Fruit fly (Drosophila melanogaster) whole organism, embryonic: ENCODE results near the gene AIMP2.

Source experiments
- ATbp ChIP-seq: fragments of 200-800 bp; sonication (Bioruptor generic); optimal IDR thresholded peaks from 2 replicates; lab custom pipeline; 2017; ENCODE audit warnings: missing biosample characterization, mild to moderate bottlenecking, missing genetic modification characterization, missing genetic modification reagents
- Blimp-1 ChIP-seq: fragments of 200-800 bp; sonication (Bioruptor generic); optimal IDR thresholded peaks from 3 replicates; lab custom pipeline; 2018; ENCODE audit warnings: missing biosample characterization, missing genetic modification characterization, mild to moderate bottlenecking, moderate library complexity, missing genetic modification reagents
- CG10209 ChIP-seq: fragments of 200-800 bp; sonication (Bioruptor generic); optimal IDR thresholded peaks from 3 replicates; lab custom pipeline; 2017; ENCODE audit warnings: missing biosample characterization, mild to moderate bottlenecking, missing genetic modification characterization, missing genetic modification reagents
- CG10321 ChIP-seq: fragments of 200-800 bp; sonication (Bioruptor generic); IDR thresholded peaks from 2 replicates; pipeline ENCODE4 v1.3.6; 2022; ENCODE audit warnings: missing biosample characterization, missing genetic modification characterization
- CG12071 ChIP-seq: fragments of 200-800 bp; sonication (Bioruptor generic); optimal IDR thresholded peaks from 3 replicates; lab custom pipeline; 2018; ENCODE audit warnings: missing biosample characterization, mild to moderate bottlenecking, missing genetic modification characterization
- CG12659 ChIP-seq: fragments of 200-800 bp; sonication (Bioruptor generic); optimal IDR thresholded peaks from 3 replicates; lab custom pipeline; 2017; ENCODE audit warnings: mild to moderate bottlenecking, missing biosample characterization, missing genetic modification reagents, missing genetic modification characterization
- CG12769 ChIP-seq: fragments of 200-800 bp; sonication (Bioruptor generic); optimal IDR thresholded peaks from 2 replicates; lab custom pipeline; 2019; ENCODE audit warnings: missing biosample characterization, mild to moderate bottlenecking, missing genetic modification characterization, moderate library complexity
- CG13424 ChIP-seq: fragments of 200-800 bp; sonication (Bioruptor generic); optimal IDR thresholded peaks from 2 replicates; lab custom pipeline; 2019; ENCODE audit warnings: missing biosample characterization, mild to moderate bottlenecking, missing genetic modification characterization, moderate library complexity
- CG13775 ChIP-seq: fragments of 200-800 bp; sonication (Bioruptor generic); optimal IDR thresholded peaks from 3 replicates; lab custom pipeline; 2017; ENCODE audit warnings: missing biosample characterization, mild to moderate bottlenecking, missing genetic modification characterization
- CG15269 ChIP-seq: fragments of 200-800 bp; sonication (Bioruptor generic); optimal IDR thresholded peaks from 2 replicates; lab custom pipeline; 2018; ENCODE audit warnings: missing biosample characterization, mild to moderate bottlenecking, missing genetic modification characterization, moderate library complexity
- CG1529 ChIP-seq: fragments of 200-800 bp; sonication (Bioruptor generic); optimal IDR thresholded peaks from 3 replicates; lab custom pipeline; 2018; ENCODE audit warnings: missing biosample characterization, missing genetic modification characterization
- CG15601 ChIP-seq: fragments of 200-800 bp; sonication (Bioruptor generic); optimal IDR thresholded peaks from 3 replicates; lab custom pipeline; 2019; ENCODE audit warnings: missing biosample characterization, mild to moderate bottlenecking, missing genetic modification characterization, moderate library complexity
- CG2678 ChIP-seq: fragments of 200-800 bp; sonication (Bioruptor generic); optimal IDR thresholded peaks from 3 replicates; lab custom pipeline; 2019; ENCODE audit warnings: missing biosample characterization, mild to moderate bottlenecking, missing genetic modification characterization, moderate library complexity
- CG31365 ChIP-seq: fragments of 200-800 bp; sonication (Bioruptor generic); optimal IDR thresholded peaks from 2 replicates; lab custom pipeline; 2018; ENCODE audit warnings: missing biosample characterization, mild to moderate bottlenecking, missing genetic modification characterization
- CG31441 ChIP-seq: fragments of 200-800 bp; sonication (Bioruptor generic); IDR thresholded peaks from 2 replicates; pipeline ENCODE4 v1.3.6; 2022; ENCODE audit warnings: missing biosample characterization, missing genetic modification characterization
- CG3281 ChIP-seq: fragments of 200-800 bp; sonication (Bioruptor generic); optimal IDR thresholded peaks from 3 replicates; lab custom pipeline; 2017; ENCODE audit warnings: missing biosample characterization, mild to moderate bottlenecking, missing genetic modification characterization
- CG3407 ChIP-seq: fragments of 200-800 bp; sonication (Bioruptor generic); optimal IDR thresholded peaks from 2 replicates; lab custom pipeline; 2018; ENCODE audit warnings: missing biosample characterization, mild to moderate bottlenecking, missing genetic modification characterization
- CG3726 ChIP-seq: fragments of 200-800 bp; sonication (Bioruptor generic); IDR thresholded peaks from 3 replicates; pipeline ENCODE4, ENCODE4 v1.3.6; 2022; ENCODE audit warnings: missing biosample characterization, missing genetic modification characterization
- CG4282 ChIP-seq: fragments of 200-800 bp; sonication (Bioruptor generic); optimal IDR thresholded peaks from 2 replicates; lab custom pipeline; 2016; ENCODE audit warnings: missing biosample characterization, missing genetic modification characterization
- CG4707 ChIP-seq: fragments of 200-800 bp; sonication (Bioruptor generic); optimal IDR thresholded peaks from 2 replicates; lab custom pipeline; 2018; ENCODE audit warnings: missing biosample characterization, mild to moderate bottlenecking, missing genetic modification characterization, moderate library complexity
- CG4854 ChIP-seq: fragments of 200-800 bp; sonication (Bioruptor generic); optimal IDR thresholded peaks from 2 replicates; lab custom pipeline; 2016; ENCODE audit warnings: missing biosample characterization, missing genetic modification characterization, inconsistent platforms
- CG6854 ChIP-seq: fragments of 200-800 bp; sonication (Bioruptor generic); optimal IDR thresholded peaks from 3 replicates; lab custom pipeline; 2017; ENCODE audit warnings: missing biosample characterization, mild to moderate bottlenecking, missing genetic modification characterization
- CG8290 ChIP-seq, 3 experiments: fragments of 200-800 bp; sonication (Bioruptor generic); optimal IDR thresholded peaks; 2 replicates each; lab custom pipeline; 2016 to 2019; ENCODE audit warnings: missing biosample characterization in 3 of 3, missing genetic modification characterization in 3 of 3, mild to moderate bottlenecking in 2 of 3, moderate library complexity in 1 of 3
- CG9727 ChIP-seq: fragments of 200-800 bp; sonication (Bioruptor generic); optimal IDR thresholded peaks from 3 replicates; lab custom pipeline; 2017; ENCODE audit warnings: missing biosample characterization, mild to moderate bottlenecking, missing genetic modification characterization
- CG9876 ChIP-seq: fragments of 200-800 bp; sonication (Bioruptor generic); optimal IDR thresholded peaks from 2 replicates; lab custom pipeline; 2016; ENCODE audit warnings: missing biosample characterization, missing genetic modification characterization
- Dek ChIP-seq: fragments of 200-800 bp; sonication (Bioruptor generic); optimal IDR thresholded peaks from 3 replicates; lab custom pipeline; 2019; ENCODE audit warnings: missing biosample characterization, mild to moderate bottlenecking, missing genetic modification characterization, moderate library complexity
- Fer3 ChIP-seq: fragments of 200-800 bp; sonication (Bioruptor generic); optimal IDR thresholded peaks from 2 replicates; lab custom pipeline; 2018; ENCODE audit warnings: missing biosample characterization, mild to moderate bottlenecking, missing genetic modification characterization, moderate library complexity
- HHEX ChIP-seq: fragments of 200-800 bp; sonication (Bioruptor generic); optimal IDR thresholded peaks from 3 replicates; lab custom pipeline; 2017; ENCODE audit warnings: missing biosample characterization, mild to moderate bottlenecking, missing genetic modification characterization, missing genetic modification reagents
- HLH3B ChIP-seq: fragments of 200-800 bp; sonication (Bioruptor generic); IDR thresholded peaks from 2 replicates; pipeline ENCODE4 v1.3.6; 2022; ENCODE audit warnings: missing biosample characterization, missing genetic modification characterization
- Hr39 ChIP-seq: fragments of >200 bp; optimal IDR thresholded peaks from 2 replicates; lab custom pipeline; 2017
- Nf-YA ChIP-seq: fragments of 200-800 bp; sonication (Bioruptor generic); IDR thresholded peaks from 2 replicates; pipeline ENCODE4 v1.3.6; 2022; ENCODE audit warnings: missing biosample characterization, missing genetic modification characterization
- Opbp ChIP-seq: fragments of 200-800 bp; sonication (Bioruptor generic); IDR thresholded peaks from 3 replicates; pipeline ENCODE4 v1.3.6; 2022; ENCODE audit warnings: missing biosample characterization, missing genetic modification characterization; ENCODE audit not compliant: partially characterized antibody
- Scr ChIP-seq: fragments of 200-800 bp; sonication (Bioruptor generic); IDR thresholded peaks from 2 replicates; pipeline ENCODE4 v1.3.6; 2022; ENCODE audit warnings: missing biosample characterization, missing genetic modification characterization; ENCODE audit not compliant: partially characterized antibody
- Trl ChIP-seq, 3 experiments: fragments of >200 bp in 2 of 3; fragments of 200-800 bp in 1 of 3; sonication (Bioruptor generic) in 1 of 3; optimal IDR thresholded peaks; 2 replicates in 1 of 3; 3 replicates in 2 of 3; lab custom pipeline; 2016 to 2017; ENCODE audit warnings: missing biosample characterization in 1 of 3, missing genetic modification characterization in 1 of 3
- Usf ChIP-seq: fragments of 200-800 bp; sonication (Bioruptor generic); optimal IDR thresholded peaks from 2 replicates; lab custom pipeline; 2017; ENCODE audit warnings: missing genotype, missing biosample characterization, missing genetic modification characterization
- Vsx1 ChIP-seq: fragments of 200-800 bp; sonication (Bioruptor generic); optimal IDR thresholded peaks from 2 replicates; lab custom pipeline; 2017; ENCODE audit warnings: missing biosample characterization, mild to moderate bottlenecking, missing genetic modification characterization, missing genetic modification reagents
- Xrp1 ChIP-seq: fragments of 200-800 bp; sonication (Bioruptor generic); IDR thresholded peaks from 2 replicates; pipeline ENCODE4 v1.3.6; 2022; ENCODE audit warnings: missing biosample characterization, missing genetic modification characterization
- chinmo ChIP-seq: fragments of 200-800 bp; sonication (Bioruptor generic); IDR thresholded peaks from 4 replicates; pipeline ENCODE4 v1.3.6; 2022; ENCODE audit warnings: missing biosample characterization, missing genetic modification characterization; ENCODE audit not compliant: partially characterized antibody
- exex ChIP-seq: fragments of 200-800 bp; sonication (Bioruptor generic); optimal IDR thresholded peaks from 4 replicates; lab custom pipeline; 2018; ENCODE audit warnings: missing biosample characterization, mild to moderate bottlenecking, missing genetic modification characterization, moderate library complexity
- fd64A ChIP-seq: fragments of 200-800 bp; sonication (Bioruptor generic); optimal IDR thresholded peaks from 3 replicates; lab custom pipeline; 2018; ENCODE audit warnings: missing biosample characterization, mild to moderate bottlenecking, missing genetic modification characterization
- gcm ChIP-seq: fragments of 200-800 bp; sonication (Bioruptor generic); optimal IDR thresholded peaks from 2 replicates; lab custom pipeline; 2019; ENCODE audit warnings: missing biosample characterization, mild to moderate bottlenecking, missing genetic modification characterization, moderate library complexity
- lab ChIP-seq: fragments of 200-800 bp; sonication (Bioruptor generic); optimal IDR thresholded peaks from 3 replicates; lab custom pipeline; 2017; ENCODE audit warnings: missing biosample characterization, missing genetic modification characterization, mild to moderate bottlenecking, moderate library complexity, missing genetic modification reagents
- mirr ChIP-seq: fragments of 200-800 bp; sonication (Bioruptor generic); optimal IDR thresholded peaks from 3 replicates; lab custom pipeline; 2018; ENCODE audit warnings: missing biosample characterization, mild to moderate bottlenecking, missing genetic modification characterization
- odd ChIP-seq: fragments of 200-800 bp; sonication (Bioruptor generic); optimal IDR thresholded peaks from 2 replicates; lab custom pipeline; 2017; ENCODE audit warnings: missing biosample characterization, mild to moderate bottlenecking, missing genetic modification characterization
- sug ChIP-seq: fragments of 200-800 bp; optimal IDR thresholded peaks from 2 replicates; lab custom pipeline; 2019; ENCODE audit warnings: missing biosample characterization, mild to moderate bottlenecking, missing genetic modification characterization, moderate library complexity
- z ChIP-seq: fragments of 200-800 bp; sonication (Bioruptor generic); IDR thresholded peaks from 3 replicates; pipeline ENCODE4 v1.3.6; 2022; ENCODE audit warnings: missing biosample characterization, missing genetic modification characterization

AIMP2 gene

dm6 chr3L:15597037-15597785, 13.8 kb downstream of the AIMP2 start:
- TF ChIP-seq Fer3 (tag; lab: Kevin White, UChicago) (peak; percentile 6), gcm (GFP tag; lab: Kevin White, UChicago) (no peak), Vsx1 (GFP tag; lab: Kevin White, UChicago) (peak; percentile 11), CG31365 (tag; lab: Kevin White, UChicago) (peak; percentile 25), fd64A (GFP tag; lab: Kevin White, UChicago) (peak; percentile 37), z (GFP tag; lab: Robert Waterston, UW) (0 out of 3 replicates have a peak, but pooled peaks have one; percentile 44), CG4854 (GFP tag; lab: Kevin White, UChicago) (no peak), CG3726 (GFP tag; lab: Robert Waterston, UW) (no peak), mirr (GFP tag; lab: Kevin White, UChicago) (peak; percentile 26), odd (GFP tag; lab: Kevin White, UChicago) (peak; percentile 28), ATbp (GFP tag; lab: Kevin White, UChicago) (peak; percentile 71), CG12071 (GFP tag; lab: Kevin White, UChicago) (peak; percentile 64), CG10321 (GFP tag; lab: Robert Waterston, UW) (0 out of 2 replicates have a peak, but pooled peaks have one; percentile 6), chinmo (GFP tag; lab: Robert Waterston, UW) (0 out of 4 replicates have a peak, but pooled peaks have one; percentile 66), sug (tag; lab: Kevin White, UChicago) (peak; percentile 9), CG10209 (GFP tag; lab: Kevin White, UChicago) (peak; percentile 26), CG1529 (GFP tag; lab: Kevin White, UChicago) (peak; percentile 2), CG12659 (GFP tag; lab: Kevin White, UChicago) (peak; percentile 22), Dek (tag; lab: Kevin White, UChicago) (peak; percentile 3), Usf (GFP tag; lab: Kevin White, UChicago) (no peak), Xrp1 (peak; percentile 33; the same call in 1 of the 2 replicates), exex (tag; lab: Kevin White, UChicago) (peak; percentile 18), lab (GFP tag; lab: Kevin White, UChicago) (peak; percentile 63), CG12769 (peak; percentile 29), CG13775 (no peak), CG8290 (GFP tag; optimal IDR thresholded peaks at IDR 0.05; lab: Kevin White, UChicago) (no peak), CG8290 (tag; optimal IDR thresholded peaks at IDR 0.05; lab: Kevin White, UChicago) (peak in 1 of 2 experiments; percentile 59), CG15269 (tag; lab: Kevin White, UChicago) (peak; percentile 25), CG4282 (GFP tag; lab: Kevin White, UChicago) (no peak), Trl (optimal IDR thresholded peaks at IDR 0.05; lab: Kevin White, UChicago) (no peak), Trl (GFP tag; optimal IDR thresholded peaks at IDR 0.05; lab: Kevin White, UChicago) (no peak), CG4707 (GFP tag; lab: Kevin White, UChicago) (peak; percentile 25), CG9876 (GFP tag; lab: Kevin White, UChicago) (no peak), CG9727 (no peak), CG3407 (peak; percentile 20), Nf-YA (GFP tag; lab: Robert Waterston, UW) (peak; percentile 45; the same call in 1 of the 2 replicates), CG13424 (peak; percentile 10), CG3281 (GFP tag; lab: Kevin White, UChicago) (peak; percentile 43), CG6854 (peak; percentile 19), HHEX (peak; percentile 61), CG15601 (peak; percentile 44), Scr (no peak), Opbp (GFP tag; lab: Robert Waterston, UW) (no peak), CG31441 (peak; percentile 14; the same call in 1 of the 2 replicates), CG2678 (peak; percentile 53), Hr39 (lab: Kevin White, UChicago) (no peak), Blimp-1 (GFP tag; lab: Kevin White, UChicago) (peak; percentile 22), HLH3B (GFP tag; lab: Robert Waterston, UW) (peak; percentile 35; the same call in 1 of the 2 replicates)
